Fruit fly (Drosophila melanogaster) whole organism, pupa: ENCODE data around the gene mGluR.

Source experiments
- CG10348 ChIP-seq: fragments of 200-800 bp; sonication (Bioruptor generic); IDR thresholded peaks from 2 replicates; pipeline ENCODE4 v1.3.6; 2022; ENCODE audit warnings: missing biosample characterization, missing genetic modification characterization
- CG12605 ChIP-seq: fragments of 200-800 bp; sonication (Bioruptor generic); IDR thresholded peaks from 2 replicates; pipeline ENCODE4 v1.3.6; 2022; ENCODE audit warnings: missing biosample characterization, missing genetic modification characterization
- CG13204 ChIP-seq: fragments of 200-800 bp; sonication (Bioruptor generic); optimal IDR thresholded peaks from 2 replicates; lab custom pipeline; 2018; ENCODE audit warnings: missing biosample characterization, mild to moderate bottlenecking, missing genetic modification characterization, moderate library complexity
- CG15710 ChIP-seq: fragments of 200-800 bp; sonication (Bioruptor generic); optimal IDR thresholded peaks from 2 replicates; lab custom pipeline; 2018; ENCODE audit warnings: missing biosample characterization, mild to moderate bottlenecking, missing genetic modification characterization, moderate library complexity
- CG17806 ChIP-seq: fragments of 200-800 bp; sonication (Bioruptor generic); optimal IDR thresholded peaks from 2 replicates; lab custom pipeline; 2018; ENCODE audit warnings: missing biosample characterization, mild to moderate bottlenecking, missing genetic modification characterization, moderate library complexity
- CG32121 ChIP-seq: fragments of 200-800 bp; sonication (Bioruptor generic); IDR thresholded peaks from 2 replicates; pipeline ENCODE4 v1.3.6; 2022; ENCODE audit warnings: missing biosample characterization, missing genetic modification characterization
- CG34367 ChIP-seq: fragments of 200-800 bp; sonication (Bioruptor generic); optimal IDR thresholded peaks from 2 replicates; lab custom pipeline; 2018; ENCODE audit warnings: missing biosample characterization, mild to moderate bottlenecking, missing genetic modification characterization
- CG4496 ChIP-seq: fragments of 200-800 bp; sonication (Bioruptor generic); IDR thresholded peaks from 3 replicates; pipeline ENCODE4 v1.3.6; 2022; ENCODE audit warnings: missing biosample characterization, missing genetic modification characterization
- CG8159 ChIP-seq: fragments of 200-800 bp; sonication (Bioruptor generic); optimal IDR thresholded peaks from 3 replicates; lab custom pipeline; 2018; ENCODE audit warnings: missing biosample characterization, mild to moderate bottlenecking, missing genetic modification characterization, moderate library complexity
- CG8301 ChIP-seq: fragments of 200-800 bp; sonication (Bioruptor generic); optimal IDR thresholded peaks from 2 replicates; lab custom pipeline; 2018; ENCODE audit warnings: missing biosample characterization, mild to moderate bottlenecking, missing genetic modification characterization
- CG9948 ChIP-seq: fragments of 200-800 bp; sonication (Bioruptor generic); optimal IDR thresholded peaks from 2 replicates; lab custom pipeline; 2018; ENCODE audit warnings: missing biosample characterization, mild to moderate bottlenecking, missing genetic modification characterization, moderate library complexity
- D1 ChIP-seq: fragments of 200-800 bp; sonication (Bioruptor generic); optimal IDR thresholded peaks from 2 replicates; lab custom pipeline; 2018; ENCODE audit warnings: missing biosample characterization, mild to moderate bottlenecking, missing genetic modification characterization, moderate library complexity
- EcR ChIP-seq: fragments of 200-800 bp; sonication (Bioruptor generic); optimal IDR thresholded peaks from 3 replicates; lab custom pipeline; 2019; ENCODE audit warnings: missing biosample characterization, missing genetic modification characterization, mild to moderate bottlenecking, moderate library complexity, missing genetic modification reagents
- Ets98B ChIP-seq: fragments of 200-800 bp; sonication (Bioruptor generic); IDR thresholded peaks from 2 replicates; pipeline ENCODE4 v1.3.6; 2022; ENCODE audit warnings: missing biosample characterization, missing genetic modification characterization
- Pif1A ChIP-seq: fragments of 200-800 bp; sonication (Bioruptor generic); optimal IDR thresholded peaks from 3 replicates; lab custom pipeline; 2016; ENCODE audit warnings: missing biosample characterization, missing genetic modification characterization
- Pif1B ChIP-seq: fragments of 200-800 bp; sonication (Bioruptor generic); optimal IDR thresholded peaks from 3 replicates; lab custom pipeline; 2016; ENCODE audit warnings: missing biosample characterization, missing genetic modification characterization
- Snoo ChIP-seq: fragments of 200-800 bp; sonication (Bioruptor generic); optimal IDR thresholded peaks from 3 replicates; lab custom pipeline; 2017; ENCODE audit warnings: missing biosample characterization, mild to moderate bottlenecking, missing genetic modification characterization, inconsistent platforms
- fd96Ca ChIP-seq: fragments of 200-800 bp; sonication (Bioruptor generic); IDR thresholded peaks from 3 replicates; pipeline ENCODE4 v1.3.6; 2022; ENCODE audit warnings: missing biosample characterization, missing genetic modification characterization
- gl ChIP-seq: fragments of 200-800 bp; sonication (Bioruptor generic); optimal IDR thresholded peaks from 2 replicates; lab custom pipeline; 2018; ENCODE audit warnings: missing biosample characterization, mild to moderate bottlenecking, missing genetic modification characterization
- rn ChIP-seq: fragments of 200-800 bp; sonication (Bioruptor generic); IDR thresholded peaks from 2 replicates; pipeline ENCODE4 v1.3.6; 2022; ENCODE audit warnings: missing biosample characterization, missing genetic modification characterization

mGluR gene

dm6 chr4:959921-960536, 23.4 kb downstream of the mGluR start:
- no peak for TF ChIP-seq Pif1A (GFP tag; lab: Kevin White, UChicago)
- TF ChIP-seq gl = no peak
- no peak for TF ChIP-seq Pif1B (GFP tag; lab: Kevin White, UChicago)
- no peak for TF ChIP-seq CG17806
- TF ChIP-seq CG15710 (tag; lab: Kevin White, UChicago) = no peak
- no peak for TF ChIP-seq EcR (GFP tag; lab: Kevin White, UChicago)
- no peak for TF ChIP-seq CG4496
- TF ChIP-seq CG10348 (GFP tag; lab: Robert Waterston, UW) = no peak
- TF ChIP-seq CG34367 (tag; lab: Kevin White, UChicago) = no peak

DNA sequence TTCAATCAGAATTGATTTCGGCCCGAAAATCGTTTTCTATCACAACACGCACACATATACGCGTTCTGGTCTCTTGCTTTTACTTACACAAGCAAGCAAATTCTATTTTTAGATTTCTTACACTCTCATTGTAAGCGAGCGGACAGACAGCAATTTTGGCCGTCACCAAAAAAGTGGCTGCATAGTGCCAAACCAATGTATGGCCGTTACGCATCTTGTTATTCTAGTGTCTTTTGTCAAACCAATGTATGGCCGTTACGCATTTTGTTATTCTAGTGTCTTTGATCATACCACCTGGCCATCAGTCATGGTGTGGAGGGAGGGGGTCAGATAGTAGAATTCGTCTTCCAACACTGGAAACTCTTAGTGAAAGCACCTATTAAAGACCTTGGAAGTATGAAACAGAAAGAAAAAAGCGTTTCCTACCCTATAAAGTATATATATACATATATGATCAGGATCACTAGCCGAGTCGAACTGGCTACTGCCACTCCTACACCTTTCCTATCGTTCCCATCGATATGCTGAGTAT, 24.5 kb downstream of the mGluR start:
- TF ChIP-seq CG10348 (GFP tag; lab: Robert Waterston, UW) (no peak), CG32121 (no peak), EcR (GFP tag; lab: Kevin White, UChicago) (no peak), fd96Ca (GFP tag; lab: Robert Waterston, UW) (no peak), CG12605 (GFP tag; lab: Robert Waterston, UW) (no peak), CG34367 (tag; lab: Kevin White, UChicago) (no peak), CG9948 (tag; lab: Kevin White, UChicago) (no peak), rn (no peak), CG13204 (GFP tag; lab: Kevin White, UChicago) (no peak), Ets98B (GFP tag; lab: Robert Waterston, UW) (no peak), Pif1A (GFP tag; lab: Kevin White, UChicago) (no peak), CG17806 (no peak), Snoo (tag; lab: Kevin White, UChicago) (no peak)

DNA sequence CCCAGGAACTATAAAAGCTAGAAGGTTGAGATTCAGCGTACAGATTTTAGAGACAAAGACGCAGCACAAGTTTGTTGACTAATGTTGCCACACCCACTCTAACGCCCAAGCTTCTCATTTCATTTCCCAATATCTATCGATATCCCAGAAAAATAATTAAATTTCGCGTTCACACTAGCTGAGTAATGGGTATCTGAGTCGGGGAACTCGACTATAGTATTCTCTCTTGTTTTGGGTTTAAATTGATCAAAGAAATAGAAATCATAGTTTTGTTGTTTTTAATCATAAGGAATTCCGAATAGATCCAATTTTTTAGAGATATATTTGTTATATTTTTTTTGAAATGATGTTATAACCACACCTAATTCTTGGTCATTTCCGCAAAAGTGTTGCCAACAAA, 26.6 kb downstream of the mGluR start:
- TF ChIP-seq Pif1A (GFP tag; lab: Kevin White, UChicago) = no peak
- no peak for TF ChIP-seq CG10348 (GFP tag; lab: Robert Waterston, UW)
- TF ChIP-seq gl = no peak
- TF ChIP-seq rn = no peak
- no peak for TF ChIP-seq Ets98B (GFP tag; lab: Robert Waterston, UW)
- TF ChIP-seq CG17806 = no peak
- no peak for TF ChIP-seq Snoo (tag; lab: Kevin White, UChicago)
- no peak for TF ChIP-seq D1 (tag; lab: Kevin White, UChicago)
- no peak for TF ChIP-seq CG8301 (tag; lab: Kevin White, UChicago)
- TF ChIP-seq fd96Ca (GFP tag; lab: Robert Waterston, UW) = no peak
- TF ChIP-seq CG13204 (GFP tag; lab: Kevin White, UChicago) = no peak
- no peak for TF ChIP-seq CG4496
- no peak for TF ChIP-seq CG9948 (tag; lab: Kevin White, UChicago)
- TF ChIP-seq Pif1B (GFP tag; lab: Kevin White, UChicago) = no peak
- TF ChIP-seq CG12605 (GFP tag; lab: Robert Waterston, UW) = no peak
- no peak for TF ChIP-seq CG8159 (tag; lab: Kevin White, UChicago)

DNA sequence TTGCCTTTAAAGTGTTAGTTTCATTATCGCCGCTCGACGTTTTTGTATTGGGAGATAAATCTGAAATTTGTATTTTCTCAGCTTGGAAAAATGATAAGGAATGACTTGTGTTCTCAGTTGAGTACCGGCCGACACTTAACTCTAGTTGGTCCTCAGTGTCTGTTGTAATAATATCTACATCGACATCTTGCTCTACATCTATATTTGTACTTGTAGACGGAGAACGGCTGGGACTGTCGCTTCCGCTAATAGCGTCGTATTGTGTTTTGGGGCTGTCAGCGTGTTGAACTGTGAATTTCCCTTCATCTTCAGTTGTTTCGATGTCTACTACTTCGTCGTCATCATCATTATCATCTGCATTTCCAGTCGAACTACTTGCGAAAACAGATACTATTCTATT, 27.1 kb downstream of the mGluR start:
- TF ChIP-seq CG12605 (GFP tag; lab: Robert Waterston, UW) = no peak
- TF ChIP-seq CG32121 = no peak
- TF ChIP-seq CG10348 (GFP tag; lab: Robert Waterston, UW) = no peak
- TF ChIP-seq CG8301 (tag; lab: Kevin White, UChicago) = no peak
- no peak for TF ChIP-seq Pif1B (GFP tag; lab: Kevin White, UChicago)
- no peak for TF ChIP-seq CG8159 (tag; lab: Kevin White, UChicago)
- TF ChIP-seq CG4496 = no peak
- no peak for TF ChIP-seq CG15710 (tag; lab: Kevin White, UChicago)
- TF ChIP-seq CG13204 (GFP tag; lab: Kevin White, UChicago) = no peak
- no peak for TF ChIP-seq Snoo (tag; lab: Kevin White, UChicago)
- no peak for TF ChIP-seq D1 (tag; lab: Kevin White, UChicago)
- no peak for TF ChIP-seq fd96Ca (GFP tag; lab: Robert Waterston, UW)
- TF ChIP-seq EcR (GFP tag; lab: Kevin White, UChicago) = no peak

DNA sequence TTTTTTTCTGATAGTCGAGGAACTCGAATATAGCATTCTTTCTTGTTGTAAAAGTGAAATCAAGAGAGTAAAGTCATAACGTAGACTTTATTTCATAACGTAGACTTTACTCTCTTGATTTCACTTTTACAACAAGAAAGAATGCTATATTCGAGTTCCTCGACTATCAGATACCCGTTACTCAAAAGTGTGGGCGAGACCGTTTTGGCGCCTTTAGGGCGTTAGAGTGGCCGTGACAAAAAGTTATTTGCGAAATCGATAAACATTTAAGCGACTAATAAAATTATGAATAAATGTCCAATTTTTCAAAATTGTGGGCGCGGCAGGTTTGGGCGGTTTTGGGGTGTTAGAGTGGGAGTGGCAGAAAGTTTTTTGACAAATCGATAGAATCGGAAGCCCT, 34.5 kb downstream of the mGluR start:
- TF ChIP-seq CG34367 (tag; lab: Kevin White, UChicago) = no peak
- no peak for TF ChIP-seq Snoo (tag; lab: Kevin White, UChicago)
- TF ChIP-seq CG17806 = no peak

DNA sequence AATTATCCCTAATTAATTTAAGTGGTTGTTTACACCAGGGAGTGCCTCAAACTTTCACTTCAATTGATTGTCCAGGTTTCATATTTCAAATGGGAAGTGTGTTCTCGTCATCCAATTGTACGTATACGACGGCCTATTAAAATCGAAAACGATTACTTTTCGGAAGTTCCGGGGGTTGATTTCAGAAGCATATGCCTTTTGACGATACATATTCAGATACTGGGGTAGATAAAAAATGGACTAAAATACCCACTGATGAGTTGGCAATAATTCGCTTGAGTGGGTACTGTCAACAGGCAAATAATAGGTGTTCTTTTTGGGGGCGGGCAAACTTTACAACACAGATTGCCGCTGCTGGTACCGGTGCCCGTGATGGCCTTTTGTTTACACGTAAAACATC, 38.0 kb downstream of the mGluR start:
- no peak for TF ChIP-seq CG32121
- no peak for TF ChIP-seq rn
- TF ChIP-seq EcR (GFP tag; lab: Kevin White, UChicago) = no peak
- no peak for TF ChIP-seq CG34367 (tag; lab: Kevin White, UChicago)
- TF ChIP-seq, all 21 proteins: peak for 0

dm6 chr4:976569-976968, 40.0 kb downstream of the mGluR start:
- TF ChIP-seq CG8159 (tag; lab: Kevin White, UChicago) (no peak), EcR (GFP tag; lab: Kevin White, UChicago) (no peak), CG34367 (tag; lab: Kevin White, UChicago) (no peak), CG32121 (no peak), CG9948 (tag; lab: Kevin White, UChicago) (no peak), gl (no peak), CG12605 (GFP tag; lab: Robert Waterston, UW) (no peak), CG15710 (tag; lab: Kevin White, UChicago) (no peak), CG4496 (no peak), Snoo (tag; lab: Kevin White, UChicago) (no peak), rn (no peak)
